Worm (Caenorhabditis elegans) whole organism, midembryonic: ENCODE measurements around the gene fkb-6.

Experiments
- med-1 ChIP-seq: sonication (generic microtip); optimal IDR thresholded peaks from 2 replicates; lab custom pipeline; 2017; ENCODE audit warnings: missing genetic modification characterization, mild to moderate bottlenecking, missing compliant biosample characterization, antibody characterized with exemption, missing genetic modification reagents; ENCODE audit not compliant: insufficient read depth
- tab-1 ChIP-seq: fragments of 200-800 bp; sonication (Bioruptor generic); IDR thresholded peaks from 2 replicates; pipeline ENCODE4 v1.3.6; 2022; ENCODE audit warnings: missing genetic modification characterization, missing compliant biosample characterization

DNA sequence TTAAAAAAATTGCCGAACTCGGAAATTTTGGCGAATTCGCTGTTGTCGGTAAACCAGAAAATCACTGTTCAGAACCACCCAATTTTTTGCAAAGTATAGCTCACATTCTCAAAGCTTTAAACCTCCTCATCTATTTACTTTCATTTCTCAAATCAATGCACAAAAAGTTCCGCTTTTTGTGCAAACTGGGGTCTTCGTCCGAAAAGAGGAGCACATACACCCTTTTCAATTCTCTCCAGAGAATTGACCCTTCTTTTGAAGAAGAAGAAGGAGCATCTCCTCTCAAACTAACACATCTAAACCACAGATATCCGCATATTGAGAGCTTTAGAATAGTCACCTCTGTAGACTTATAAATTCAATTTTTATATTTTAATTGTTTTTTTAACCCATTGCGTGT is 29.4 kb downstream of the fkb-6 start:
- TF ChIP-seq tab-1 (GFP tag; lab: Robert Waterston, UW) (no peak), med-1 (no peak)
